Worm (Caenorhabditis elegans): ENCODE results near the gene F36H1.12.

DNA sequence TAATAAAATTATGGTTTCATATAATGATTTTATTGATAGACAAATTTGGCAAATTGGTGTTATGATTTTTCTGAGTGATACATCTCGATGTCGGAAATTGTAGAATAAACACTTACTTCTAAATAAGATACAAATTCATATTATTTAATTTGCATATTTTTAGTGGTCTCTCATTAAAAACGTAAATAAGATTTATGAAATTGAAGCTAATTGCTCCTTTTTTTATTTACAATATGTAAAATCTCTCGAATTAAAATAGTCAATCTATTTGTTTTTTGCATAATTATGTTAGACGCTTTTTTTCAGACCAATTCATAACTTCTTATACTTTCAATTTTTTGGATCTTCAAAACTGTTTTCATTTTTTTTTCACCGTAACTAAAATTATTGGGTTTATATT is 21.2 kb downstream of the F36H1.12 start, which contains the start of gene hrg-6:
- no peak for TF ChIP-seq him-1 (tag; optimal IDR thresholded peaks at IDR 0.05)
- no peak for TF ChIP-seq W03F9.2 (tag; optimal IDR thresholded peaks at IDR 0.05)
